Worm (Caenorhabditis elegans) whole organism, mixed stage, embryonic: Measurements from ENCODE around the gene M151.1.

Experiments
- M03D4.4 ChIP-seq: sonication (generic microtip); optimal IDR thresholded peaks from 2 replicates; lab custom pipeline; 2017; ENCODE audit warnings: mild to moderate bottlenecking, missing genetic modification characterization, missing compliant biosample characterization
- bed-3 ChIP-seq: fragments of 200-800 bp; sonication (Bioruptor generic); optimal IDR thresholded peaks from 3 replicates; lab custom pipeline; 2018; ENCODE audit warnings: mild to moderate bottlenecking, missing genetic modification characterization, moderate library complexity, missing compliant biosample characterization
- blmp-1 ChIP-seq: fragments of 150-350 bp; optimal IDR thresholded peaks from 2 replicates; lab custom pipeline; 2014; ENCODE audit warnings: missing biosample characterization, missing genetic modification characterization
- ceh-39 ChIP-seq: fragments of 150-350 bp; optimal IDR thresholded peaks from 2 replicates; lab custom pipeline; 2014; ENCODE audit warnings: missing biosample characterization, missing genetic modification characterization
- ceh-43 ChIP-seq: fragments of 200-800 bp; sonication (Bioruptor generic); optimal IDR thresholded peaks from 2 replicates; lab custom pipeline; 2018; ENCODE audit warnings: mild to moderate bottlenecking, missing genetic modification characterization, moderate library complexity, missing compliant biosample characterization
- ceh-83 ChIP-seq: fragments of 200-800 bp; sonication (Bioruptor generic); optimal IDR thresholded peaks from 2 replicates; lab custom pipeline; 2018; ENCODE audit warnings: mild to moderate bottlenecking, missing genetic modification characterization, missing compliant biosample characterization
- ces-1 ChIP-seq: fragments of 150-350 bp; optimal IDR thresholded peaks from 2 replicates; lab custom pipeline; 2014; ENCODE audit warnings: missing biosample characterization, missing genetic modification reagents, missing genetic modification characterization
- cnd-1 ChIP-seq: fragments of 200-800 bp; sonication (Bioruptor generic); optimal IDR thresholded peaks from 2 replicates; lab custom pipeline; 2018; ENCODE audit warnings: mild to moderate bottlenecking, missing genetic modification characterization, missing compliant biosample characterization
- drap-1 ChIP-seq: fragments of 200-800 bp; sonication (Bioruptor generic); optimal IDR thresholded peaks from 3 replicates; lab custom pipeline; 2018; ENCODE audit warnings: mild to moderate bottlenecking, missing genetic modification characterization, missing compliant biosample characterization
- elt-1 ChIP-seq: sonication (generic microtip); optimal IDR thresholded peaks from 2 replicates; lab custom pipeline; 2017; ENCODE audit warnings: missing genetic modification characterization, mild to moderate bottlenecking, missing compliant biosample characterization, antibody characterized with exemption, moderate library complexity, borderline replicate concordance; ENCODE audit not compliant: insufficient read depth
- elt-3 ChIP-seq: fragments of 150-350 bp; optimal IDR thresholded peaks from 2 replicates; lab custom pipeline; 2014; ENCODE audit warnings: missing biosample characterization, missing genetic modification characterization
- flh-1 ChIP-seq: fragments of 200-800 bp; sonication (Bioruptor generic); optimal IDR thresholded peaks from 2 replicates; lab custom pipeline; 2018; ENCODE audit warnings: mild to moderate bottlenecking, missing genetic modification characterization, moderate library complexity, missing compliant biosample characterization
- ham-2 ChIP-seq: fragments of 200-800 bp; sonication (Bioruptor generic); optimal IDR thresholded peaks from 2 replicates; lab custom pipeline; 2018; ENCODE audit warnings: mild to moderate bottlenecking, missing genetic modification characterization, missing compliant biosample characterization
- hlh-1 ChIP-seq: fragments of 150-350 bp; optimal IDR thresholded peaks from 2 replicates; lab custom pipeline; 2014; ENCODE audit warnings: missing biosample characterization, missing genetic modification reagents, missing genetic modification characterization
- lin-13 ChIP-seq: fragments of 150-350 bp; optimal IDR thresholded peaks from 2 replicates; lab custom pipeline; 2014; ENCODE audit warnings: missing biosample characterization, missing genetic modification characterization
- lin-32 ChIP-seq: fragments of 200-800 bp; sonication (Bioruptor generic); optimal IDR thresholded peaks from 2 replicates; lab custom pipeline; 2018; ENCODE audit warnings: mild to moderate bottlenecking, missing genetic modification characterization, missing compliant biosample characterization
- mab-5 ChIP-seq: fragments of 150-350 bp; optimal IDR thresholded peaks from 2 replicates; lab custom pipeline; 2014; ENCODE audit warnings: missing biosample characterization, missing genetic modification characterization
- mep-1 ChIP-seq: fragments of 150-350 bp; optimal IDR thresholded peaks from 2 replicates; lab custom pipeline; 2017; ENCODE audit warnings: missing biosample characterization, missing genetic modification reagents, missing genetic modification characterization, inconsistent platforms
- mls-2 ChIP-seq: sonication (generic microtip); optimal IDR thresholded peaks from 2 replicates; lab custom pipeline; 2016; ENCODE audit warnings: mild to moderate bottlenecking, missing genetic modification characterization, moderate library complexity, missing compliant biosample characterization
- nhr-12 ChIP-seq: fragments of 150-350 bp; optimal IDR thresholded peaks from 2 replicates; lab custom pipeline; 2014; ENCODE audit warnings: missing biosample characterization, missing genetic modification characterization
- nhr-2 ChIP-seq: fragments of 150-350 bp; optimal IDR thresholded peaks from 2 replicates; lab custom pipeline; 2014; ENCODE audit warnings: missing biosample characterization, missing genetic modification characterization
- nhr-237 ChIP-seq: fragments of 150-350 bp; optimal IDR thresholded peaks from 2 replicates; lab custom pipeline; 2014; ENCODE audit warnings: missing biosample characterization, missing genetic modification characterization
- nhr-76 ChIP-seq: sonication (generic microtip); optimal IDR thresholded peaks from 2 replicates; lab custom pipeline; 2017; ENCODE audit warnings: missing biosample characterization, missing genetic modification characterization
- pha-4 ChIP-seq: fragments of 150-350 bp; optimal IDR thresholded peaks from 2 replicates; lab custom pipeline; 2018; ENCODE audit warnings: missing biosample characterization, missing genetic modification reagents, missing genetic modification characterization
- sem-2 ChIP-seq: fragments of 200-800 bp; sonication (Bioruptor generic); optimal IDR thresholded peaks from 2 replicates; lab custom pipeline; 2018; ENCODE audit warnings: mild to moderate bottlenecking, missing genetic modification characterization, missing compliant biosample characterization
- snpc-4 ChIP-seq: fragments of 150-350 bp; optimal IDR thresholded peaks from 2 replicates; lab custom pipeline; 2014; ENCODE audit warnings: missing biosample characterization, missing genetic modification characterization
- sptf-1 ChIP-seq: sonication (generic microtip); optimal IDR thresholded peaks from 2 replicates; lab custom pipeline; 2017; ENCODE audit warnings: mild to moderate bottlenecking, missing genetic modification characterization, moderate library complexity, missing compliant biosample characterization
- unc-120 ChIP-seq: sonication (generic microtip); optimal IDR thresholded peaks from 2 replicates; lab custom pipeline; 2017; ENCODE audit warnings: missing genetic modification characterization, missing compliant biosample characterization; ENCODE audit not compliant: poor library complexity, severe bottlenecking
- unc-39 ChIP-seq: fragments of 150-350 bp; optimal IDR thresholded peaks from 2 replicates; lab custom pipeline; 2014; ENCODE audit warnings: missing biosample characterization, missing genetic modification characterization
- unc-62 ChIP-seq: fragments of 150-350 bp; optimal IDR thresholded peaks from 2 replicates; lab custom pipeline; 2014; ENCODE audit warnings: missing biosample characterization, missing genetic modification reagents, missing genetic modification characterization
- zip-8 ChIP-seq: fragments of 150-350 bp; optimal IDR thresholded peaks from 2 replicates; lab custom pipeline; 2014; ENCODE audit warnings: missing biosample characterization, missing genetic modification characterization
- ztf-11 ChIP-seq: fragments of 150-350 bp; optimal IDR thresholded peaks from 2 replicates; lab custom pipeline; 2014; ENCODE audit warnings: missing biosample characterization, missing genetic modification characterization

Gene M151.1

DNA sequence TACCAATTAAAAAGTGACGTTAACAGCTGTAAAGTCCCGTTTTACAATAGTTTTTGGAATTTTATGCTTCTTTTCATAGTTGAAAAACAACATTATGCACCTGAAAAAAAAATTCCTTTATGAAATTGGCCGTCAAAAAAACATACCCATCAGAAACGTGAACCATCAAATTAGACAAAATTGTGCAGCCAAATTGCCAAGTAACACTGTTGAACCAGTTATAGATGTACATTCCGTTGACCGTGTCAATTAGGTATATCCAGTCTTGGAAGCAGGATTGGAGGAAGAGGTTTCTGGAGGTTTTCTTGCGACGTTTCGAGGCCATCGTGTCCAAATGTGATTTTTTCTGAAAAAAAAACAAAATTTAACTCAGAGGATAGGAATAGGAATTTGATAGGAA is 28.0 kb downstream of the M151.1 start, which contains the start of gene srx-97:
srx-97 (minus strand) TSS at position 101 of the 400 bp plus-strand sequence.
- TF ChIP-seq nhr-237 (tag; lab: Kevin White, UChicago) (no peak), drap-1 (GFP tag; lab: Kevin White, UChicago) (no peak), snpc-4 (tag; lab: Kevin White, UChicago) (no peak), ces-1 (GFP tag; lab: Kevin White, UChicago) (no peak), ham-2 (GFP tag; lab: Kevin White, UChicago) (no peak), lin-13 (tag; lab: Kevin White, UChicago) (no peak), ceh-83 (no peak), cnd-1 (no peak), flh-1 (GFP tag; lab: Kevin White, UChicago) (no peak), ztf-11 (no peak), zip-8 (tag; lab: Kevin White, UChicago) (no peak), sem-2 (GFP tag; lab: Kevin White, UChicago) (no peak), nhr-12 (tag; lab: Kevin White, UChicago) (no peak), mep-1 (tag; lab: Kevin White, UChicago) (no peak)

DNA sequence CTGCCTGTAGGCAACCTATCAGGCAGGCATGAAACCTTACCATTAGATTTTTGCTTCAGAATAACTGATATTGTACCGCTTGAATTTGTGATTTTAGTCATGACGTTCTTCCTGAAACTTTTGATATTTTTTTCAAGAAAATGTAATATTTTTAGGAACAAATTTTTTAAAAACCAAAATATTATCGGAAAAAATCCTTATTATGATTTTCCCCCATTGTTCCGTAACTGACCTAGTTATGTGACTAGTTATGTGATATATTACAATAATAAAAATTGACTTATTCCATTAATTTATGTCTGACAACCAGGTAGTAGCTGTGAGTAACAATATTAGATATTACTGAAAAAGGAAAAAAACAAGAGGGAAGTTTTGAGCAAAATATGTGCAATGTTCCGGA is 29.7 kb downstream of the M151.1 start, which contains the start of gene srx-98:
srx-98 (minus strand) TSS at position 101 of the 400 bp plus-strand sequence.
- TF ChIP-seq nhr-12 (tag; lab: Kevin White, UChicago) (no peak), unc-120 (tag; lab: Kevin White, UChicago) (no peak), elt-3 (no peak), unc-39 (tag; lab: Kevin White, UChicago) (no peak), unc-62 (GFP tag; lab: Kevin White, UChicago) (no peak), M03D4.4 (no peak), ceh-83 (no peak), cnd-1 (no peak), elt-1 (tag; lab: Kevin White, UChicago) (no peak), lin-32 (GFP tag; lab: Kevin White, UChicago) (no peak), snpc-4 (tag; lab: Kevin White, UChicago) (no peak), ces-1 (GFP tag; lab: Kevin White, UChicago) (no peak), nhr-237 (tag; lab: Kevin White, UChicago) (no peak), sem-2 (GFP tag; lab: Kevin White, UChicago) (no peak), mab-5 (tag; lab: Kevin White, UChicago) (no peak), flh-1 (GFP tag; lab: Kevin White, UChicago) (no peak), blmp-1 (no peak), ham-2 (GFP tag; lab: Kevin White, UChicago) (no peak), nhr-2 (tag; lab: Kevin White, UChicago) (no peak), sptf-1 (tag; lab: Kevin White, UChicago) (no peak)

DNA sequence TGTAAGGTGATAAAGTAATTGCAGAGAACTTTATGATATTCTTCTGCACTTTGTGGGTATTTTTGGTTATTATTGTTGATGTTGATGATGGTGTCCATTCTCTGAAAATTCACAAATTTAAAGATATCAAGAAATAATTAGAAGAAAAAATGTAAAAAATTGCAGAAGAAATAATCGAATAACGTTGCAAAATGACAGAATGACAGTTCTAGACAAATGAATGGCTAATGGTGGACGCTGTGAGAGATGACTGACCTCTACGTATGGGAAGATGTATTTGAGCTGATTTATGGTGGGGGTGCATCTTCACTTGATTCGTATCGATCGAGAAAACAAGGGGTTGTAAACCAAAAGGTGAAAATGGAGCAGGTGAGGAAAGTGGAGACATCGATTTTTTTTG is 32.2 kb downstream of the M151.1 start, which contains the start of gene sea-1:
sea-1 (minus strand) TSS at position 101 of the 400 bp plus-strand sequence.
- TF ChIP-seq lin-32 (GFP tag; lab: Kevin White, UChicago): no peak
- no peak for TF ChIP-seq ceh-39
- no peak for TF ChIP-seq bed-3
- no peak for TF ChIP-seq pha-4 (tag; lab: Kevin White, UChicago)
- TF ChIP-seq M03D4.4: no peak
- TF ChIP-seq ceh-43 (GFP tag; lab: Kevin White, UChicago): no peak
- no peak for TF ChIP-seq hlh-1 (tag; lab: Kevin White, UChicago)
- no peak for TF ChIP-seq mep-1 (tag; lab: Kevin White, UChicago)
- TF ChIP-seq sem-2 (GFP tag; lab: Kevin White, UChicago): no peak

DNA sequence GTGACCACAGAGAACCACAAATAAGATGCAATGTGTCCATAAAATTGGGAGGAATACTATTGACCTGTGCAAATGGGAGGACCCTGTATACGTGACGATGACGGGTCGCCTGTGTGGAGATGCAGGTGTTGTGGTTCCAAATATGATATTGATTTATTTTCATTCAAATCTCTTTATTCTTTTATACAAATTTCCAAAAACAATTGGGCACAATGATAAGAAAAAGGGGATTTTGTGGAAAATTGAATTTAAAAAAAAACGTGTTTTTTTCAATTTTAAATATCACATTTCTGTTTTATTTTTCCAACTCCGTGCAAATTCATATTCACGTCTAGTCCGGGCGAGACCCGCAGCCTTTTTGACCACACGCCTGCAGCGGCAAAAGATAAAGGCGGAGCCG is 33.9 kb downstream of the M151.1 start, which contains the start of gene F19B10.2:
F19B10.2 (plus strand) TSS at position 301 of the 400 bp plus-strand sequence.
- TF ChIP-seq pha-4 (tag; lab: Kevin White, UChicago): no peak
- no peak for TF ChIP-seq M03D4.4
- TF ChIP-seq mls-2 (tag; lab: Kevin White, UChicago): no peak
- TF ChIP-seq ceh-39: no peak
- TF ChIP-seq blmp-1: no peak
- no peak for TF ChIP-seq unc-62 (GFP tag; lab: Kevin White, UChicago)
- TF ChIP-seq nhr-12 (tag; lab: Kevin White, UChicago): no peak
- no peak for TF ChIP-seq ceh-43 (GFP tag; lab: Kevin White, UChicago)
- TF ChIP-seq nhr-76 (tag; lab: Kevin White, UChicago): no peak
- no peak for TF ChIP-seq cnd-1
